Worm (Caenorhabditis elegans) whole organism, L4 larva: ENCODE data around the gene clec-189.

Source experiments
- F26F4.8 ChIP-seq: fragments of 200-800 bp; sonication (Bioruptor generic); conservative IDR thresholded peaks from 2 replicates; pipeline ENCODE4 v1.3.6; 2022; ENCODE audit warnings: missing genetic modification characterization, missing compliant biosample characterization
- F44E2.7 ChIP-seq: fragments of 200-800 bp; sonication (Bioruptor generic); IDR thresholded peaks from 2 replicates; pipeline ENCODE4 v2.1.2; 2022; ENCODE audit warnings: missing genetic modification characterization, missing compliant biosample characterization
- Y75B8A.6 ChIP-seq: fragments of 200-800 bp; sonication (Bioruptor generic); IDR thresholded peaks from 2 replicates; pipeline ENCODE4 v1.3.6; 2022; ENCODE audit warnings: missing genetic modification reagents, missing genetic modification characterization, missing compliant biosample characterization
- ama-1 ChIP-seq: fragments of 150-350 bp; optimal IDR thresholded peaks from 2 replicates; lab custom pipeline; 2014; ENCODE audit warnings: inconsistent platforms, mixed read lengths
- ceh-20 ChIP-seq: fragments of 200-800 bp; sonication (Bioruptor generic); IDR thresholded peaks from 2 replicates; pipeline ENCODE4 v1.3.6; 2022; ENCODE audit warnings: missing genetic modification reagents, missing genetic modification characterization, missing compliant biosample characterization
- daf-16 ChIP-seq, 3 experiments: sonication (generic microtip); optimal IDR thresholded peaks; 2 replicates each; lab custom pipeline; 2016 to 2017; ENCODE audit warnings: missing genetic modification characterization in 3 of 3, missing genetic modification reagents in 3 of 3, mild to moderate bottlenecking in 2 of 3, missing compliant biosample characterization in 2 of 3, missing biosample characterization in 1 of 3, moderate library complexity in 1 of 3
- daf-8 ChIP-seq: fragments of 200-800 bp; sonication (Bioruptor generic); IDR thresholded peaks from 2 replicates; pipeline ENCODE4 v1.3.6; 2022; ENCODE audit warnings: missing genetic modification characterization, missing compliant biosample characterization
- duxl-1 ChIP-seq: sonication (generic microtip); optimal IDR thresholded peaks from 2 replicates; lab custom pipeline; 2016; ENCODE audit warnings: mild to moderate bottlenecking, missing genetic modification characterization, moderate library complexity, missing compliant biosample characterization; ENCODE audit not compliant: poor library complexity
- egl-27 ChIP-seq: sonication (generic microtip); optimal IDR thresholded peaks from 3 replicates; lab custom pipeline; 2017; ENCODE audit warnings: missing biosample characterization, missing genetic modification reagents, missing genetic modification characterization
- fkh-10 ChIP-seq: fragments of 150-350 bp; optimal IDR thresholded peaks from 2 replicates; lab custom pipeline; 2014; ENCODE audit warnings: missing biosample characterization, missing genetic modification reagents, missing genetic modification characterization
- gei-8 ChIP-seq: fragments of 200-800 bp; sonication (Bioruptor generic); optimal IDR thresholded peaks from 2 replicates; lab custom pipeline; 2018; ENCODE audit warnings: mild to moderate bottlenecking, missing genetic modification characterization, missing compliant biosample characterization
- hmg-1.1 ChIP-seq: fragments of 200-800 bp; sonication (Bioruptor generic); IDR thresholded peaks from 2 replicates; pipeline ENCODE4 v1.3.6; 2022; ENCODE audit warnings: missing genetic modification reagents, missing genetic modification characterization, missing compliant biosample characterization
- jun-1 ChIP-seq: fragments of 150-350 bp; optimal IDR thresholded peaks from 2 replicates; lab custom pipeline; 2014; ENCODE audit warnings: missing biosample characterization, missing genetic modification reagents, missing genetic modification characterization
- lin-1 ChIP-seq: fragments of 200-800 bp; sonication (Bioruptor generic); IDR thresholded peaks from 2 replicates; pipeline ENCODE4 v1.3.6; 2022; ENCODE audit warnings: missing genetic modification reagents, missing genetic modification characterization, missing compliant biosample characterization
- lin-29 ChIP-seq: fragments of 200-800 bp; sonication (Bioruptor generic); IDR thresholded peaks from 2 replicates; pipeline ENCODE4 v1.3.6; 2022; ENCODE audit warnings: missing genetic modification reagents, missing genetic modification characterization, missing compliant biosample characterization
- lir-3 ChIP-seq: sonication (generic microtip); optimal IDR thresholded peaks from 2 replicates; lab custom pipeline; 2016; ENCODE audit warnings: mild to moderate bottlenecking, missing genetic modification characterization, missing compliant biosample characterization
- mdl-1 ChIP-seq, 2 experiments: fragments of 150-350 bp in 1 of 2; sonication (generic microtip) in 1 of 2; optimal IDR thresholded peaks; 2 replicates each; lab custom pipeline; 2014 to 2017; ENCODE audit warnings: missing biosample characterization in 2 of 2, missing genetic modification characterization in 2 of 2
- mxl-2 ChIP-seq: fragments of 200-800 bp; sonication (Bioruptor generic); conservative IDR thresholded peaks from 2 replicates; pipeline ENCODE4 v1.3.6; 2022; ENCODE audit warnings: missing genetic modification reagents, missing genetic modification characterization, missing compliant biosample characterization
- mxl-3 ChIP-seq: fragments of 200-800 bp; sonication (Bioruptor generic); optimal IDR thresholded peaks from 2 replicates; lab custom pipeline; 2018; ENCODE audit warnings: mild to moderate bottlenecking, missing genetic modification characterization, missing compliant biosample characterization
- nhr-6 ChIP-seq: fragments of 150-350 bp; optimal IDR thresholded peaks from 2 replicates; lab custom pipeline; 2014; ENCODE audit warnings: missing biosample characterization, missing genetic modification characterization
- nhr-76 ChIP-seq: fragments of 150-350 bp; optimal IDR thresholded peaks from 2 replicates; lab custom pipeline; 2014; ENCODE audit warnings: missing biosample characterization, missing genetic modification characterization
- pqm-1 ChIP-seq: sonication (generic microtip); optimal IDR thresholded peaks from 2 replicates; lab custom pipeline; 2017; ENCODE audit warnings: missing biosample characterization, missing genetic modification characterization
- saeg-2 ChIP-seq: fragments of 200-800 bp; sonication (Bioruptor generic); IDR thresholded peaks from 2 replicates; pipeline ENCODE4 v1.3.6; 2022; ENCODE audit warnings: missing genetic modification reagents, missing genetic modification characterization, missing compliant biosample characterization
- set-16 ChIP-seq: fragments of 200-800 bp; sonication (Bioruptor generic); IDR thresholded peaks from 2 replicates; pipeline ENCODE4 v1.3.6; 2022; ENCODE audit warnings: missing genetic modification reagents, missing genetic modification characterization, missing compliant biosample characterization
- skn-1 ChIP-seq: fragments of 150-350 bp; optimal IDR thresholded peaks from 2 replicates; lab custom pipeline; 2014; ENCODE audit warnings: missing biosample characterization, missing genetic modification characterization
- snpc-1.2 ChIP-seq: fragments of 200-800 bp; sonication (Bioruptor generic); IDR thresholded peaks from 2 replicates; pipeline ENCODE4 v1.3.6; 2022; ENCODE audit warnings: missing genetic modification reagents, missing genetic modification characterization, missing compliant biosample characterization
- snpc-4 ChIP-seq: fragments of 150-350 bp; optimal IDR thresholded peaks from 2 replicates; lab custom pipeline; 2014; ENCODE audit warnings: missing biosample characterization, missing genetic modification characterization
- spr-3 ChIP-seq: fragments of 200-800 bp; sonication (Bioruptor generic); optimal IDR thresholded peaks from 2 replicates; lab custom pipeline; 2018; ENCODE audit warnings: mild to moderate bottlenecking, missing genetic modification characterization, missing compliant biosample characterization
- tra-1 ChIP-seq: fragments of 200-800 bp; sonication (Bioruptor generic); IDR thresholded peaks from 2 replicates; pipeline ENCODE4 v1.3.6; 2022; ENCODE audit warnings: missing genetic modification reagents, missing genetic modification characterization, missing compliant biosample characterization
- unc-62 ChIP-seq, 3 experiments: fragments of 150-350 bp in 1 of 3; sonication (generic microtip); optimal IDR thresholded peaks in 2 of 3; peaks in 1 of 3; 1 replicate in 1 of 3; 2 replicates in 2 of 3; lab custom pipeline; 2014 to 2017; ENCODE audit warnings: missing biosample characterization in 3 of 3, missing genetic modification characterization in 3 of 3, missing genetic modification reagents in 3 of 3, missing genotype in 1 of 3
- zag-1 ChIP-seq: fragments of 150-350 bp; optimal IDR thresholded peaks from 2 replicates; lab custom pipeline; 2014; ENCODE audit warnings: missing biosample characterization, missing genetic modification characterization
- zfp-3 ChIP-seq: fragments of 200-800 bp; sonication (Bioruptor generic); conservative IDR thresholded peaks from 2 replicates; pipeline ENCODE4 v1.3.6; 2022; ENCODE audit warnings: missing genetic modification reagents, missing genetic modification characterization, missing compliant biosample characterization

clec-189 gene

DNA sequence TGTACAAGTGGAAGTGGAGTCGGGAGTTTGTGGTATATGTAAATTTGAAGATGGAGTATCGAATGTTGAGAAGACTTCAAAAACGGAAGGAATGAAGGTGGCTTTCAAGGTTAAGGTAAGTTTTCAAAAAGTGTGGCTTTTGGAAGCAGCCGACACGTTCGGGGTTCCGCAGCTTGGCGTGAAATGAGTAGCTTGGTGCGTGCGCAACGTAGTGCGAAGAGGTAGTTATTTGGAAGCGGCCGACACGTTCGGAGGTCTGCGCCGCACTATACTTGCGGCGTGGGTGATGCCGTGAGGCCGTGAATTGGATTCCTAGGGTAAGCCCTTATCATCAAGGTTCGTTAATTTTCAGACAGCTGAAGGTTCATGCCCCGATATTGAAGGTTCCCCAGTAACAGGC is at the start of gene clec-189:
Gene clec-189 (plus strand): TSS at position 92 of the 400 bp plus-strand sequence.
- TF ChIP-seq snpc-1.2 (GFP tag; lab: Robert Waterston, UW), result peak; percentile 80
- 0 out of 2 replicates have a peak, but pooled peaks have one; percentile 19 for TF ChIP-seq set-16 (GFP tag; lab: Robert Waterston, UW)
- TF ChIP-seq unc-62 (GFP tag; optimal IDR thresholded peaks at IDR 0.05 in 1 of 2; lab: Kevin White, UChicago), result no peak
- no peak for TF ChIP-seq unc-62 (tag; optimal IDR thresholded peaks at IDR 0.05; lab: Kevin White, UChicago)
- TF ChIP-seq, all 104 proteins: peak for 2

DNA sequence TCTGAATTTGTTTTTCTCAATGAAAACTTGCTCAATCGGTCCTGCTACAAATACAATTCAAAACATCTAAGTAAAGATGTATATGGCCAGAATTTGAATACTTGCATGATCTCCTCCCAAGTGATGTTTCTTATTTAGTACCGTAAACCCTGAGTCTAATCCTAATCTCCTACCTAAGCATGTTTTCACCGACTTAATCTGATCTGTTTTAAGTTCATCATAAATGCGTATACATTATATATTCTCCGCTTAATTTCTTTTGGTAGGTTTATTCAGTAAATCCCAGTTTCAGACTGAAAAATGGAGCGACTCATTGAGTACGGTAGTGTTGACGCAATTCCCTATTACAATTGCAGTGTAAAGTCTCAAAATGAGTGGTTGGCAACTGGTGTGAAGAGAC is 46.2 kb upstream of the clec-189 start, which contains the start of gene srt-50:
Gene srt-50 (plus strand): TSS at position 301 of the 400 bp plus-strand sequence.
- TF ChIP-seq fkh-10, result no peak
- TF ChIP-seq lin-1 (GFP tag; lab: Robert Waterston, UW), result no peak
- no peak for TF ChIP-seq daf-16 (GFP tag; optimal IDR thresholded peaks at IDR 0.05; lab: Kevin White, UChicago)
- no peak for TF ChIP-seq daf-16 (tag; optimal IDR thresholded peaks at IDR 0.05; lab: Kevin White, UChicago)
- TF ChIP-seq nhr-6 (tag; lab: Kevin White, UChicago), result no peak
- TF ChIP-seq snpc-4 (tag; lab: Kevin White, UChicago), result no peak
- no peak for TF ChIP-seq gei-8
- no peak for TF ChIP-seq F44E2.7 (GFP tag; lab: Robert Waterston, UW)
- no peak for TF ChIP-seq jun-1 (tag; lab: Kevin White, UChicago)
- no peak for TF ChIP-seq tra-1 (GFP tag; lab: Robert Waterston, UW)
- TF ChIP-seq pqm-1, result no peak
- no peak for TF ChIP-seq lin-29 (GFP tag; lab: Robert Waterston, UW)
- TF ChIP-seq ceh-20 (GFP tag; lab: Robert Waterston, UW), result no peak
- no peak for TF ChIP-seq Y75B8A.6 (GFP tag; lab: Robert Waterston, UW)
- TF ChIP-seq egl-27 (tag; lab: Kevin White, UChicago), result no peak
- no peak for TF ChIP-seq zag-1 (tag; lab: Kevin White, UChicago)
- no peak for TF ChIP-seq lir-3 (tag; lab: Kevin White, UChicago)
- no peak for TF ChIP-seq zfp-3 (GFP tag; lab: Robert Waterston, UW)

DNA sequence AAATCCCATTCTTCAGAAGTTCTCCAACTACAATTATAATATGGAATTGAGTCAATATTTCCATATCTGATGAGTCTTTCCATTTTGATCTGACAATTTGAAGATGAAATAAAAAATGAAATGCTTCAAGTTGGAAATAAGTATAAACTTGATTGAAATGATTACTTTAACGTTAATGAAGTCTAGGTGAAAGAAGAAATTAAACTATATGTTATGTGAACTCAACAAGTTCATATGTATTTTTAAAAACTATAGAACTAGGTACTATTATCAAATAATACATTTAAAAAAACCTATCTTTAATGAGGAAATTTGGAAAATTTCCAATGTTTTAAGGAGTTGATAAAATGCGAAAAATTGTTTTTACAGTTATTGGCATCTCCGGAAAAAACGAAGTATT is 22.3 kb upstream of the clec-189 start, which contains the start of gene srt-49:
Gene srt-49 (minus strand): TSS at position 101 of the 400 bp plus-strand sequence.
- TF ChIP-seq egl-27 (tag; lab: Kevin White, UChicago) (no peak), ama-1 (no peak), lin-1 (GFP tag; lab: Robert Waterston, UW) (no peak), mxl-2 (GFP tag; lab: Robert Waterston, UW) (no peak), F26F4.8 (GFP tag; lab: Robert Waterston, UW) (no peak), daf-16 (GFP tag; optimal IDR thresholded peaks at IDR 0.05; lab: Kevin White, UChicago) (no peak), daf-16 (tag; optimal IDR thresholded peaks at IDR 0.05; lab: Kevin White, UChicago) (no peak), daf-8 (no peak), hmg-1.1 (no peak), jun-1 (tag; lab: Kevin White, UChicago) (no peak)

DNA sequence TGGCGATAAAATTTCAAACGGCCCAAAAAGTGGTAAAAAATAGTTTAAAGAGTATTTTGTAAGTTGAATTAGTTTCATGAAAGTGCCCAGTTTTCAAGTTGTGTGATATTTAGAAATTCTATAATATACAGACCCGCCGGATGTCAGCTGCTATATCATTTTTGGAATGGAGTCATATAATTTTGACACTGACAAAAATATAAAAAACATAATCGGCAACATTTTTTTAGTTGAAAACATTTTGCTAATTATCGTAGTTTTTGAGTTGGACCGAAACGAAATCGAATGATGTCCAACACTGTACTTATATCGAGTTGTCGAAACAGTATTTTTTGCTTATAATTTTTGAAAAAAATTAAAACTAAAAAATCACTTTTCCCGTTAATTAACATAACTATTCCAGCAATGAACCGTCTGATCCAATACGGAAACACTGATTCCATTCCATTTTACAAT is 17.4 kb upstream of the clec-189 start, which contains the start of gene srt-44:
Gene srt-44 (plus strand): TSS at position 406 of the 456 bp plus-strand sequence.
- no peak for TF ChIP-seq saeg-2 (GFP tag; lab: Robert Waterston, UW)
- TF ChIP-seq duxl-1 (tag; lab: Kevin White, UChicago), result no peak
- TF ChIP-seq mxl-3 (GFP tag; lab: Kevin White, UChicago), result no peak
- no peak for TF ChIP-seq mdl-1 (tag; optimal IDR thresholded peaks at IDR 0.05; lab: Kevin White, UChicago)
- TF ChIP-seq zag-1 (tag; lab: Kevin White, UChicago), result no peak
- TF ChIP-seq nhr-76 (tag; lab: Kevin White, UChicago), result no peak
- TF ChIP-seq skn-1 (tag; lab: Kevin White, UChicago), result no peak
- no peak for TF ChIP-seq spr-3 (GFP tag; lab: Kevin White, UChicago)
- TF ChIP-seq egl-27 (tag; lab: Kevin White, UChicago), result no peak
